Worm (Caenorhabditis elegans) whole organism, L3 larva: ENCODE measurements around the gene Y57A10B.7.

Experiments
- ZK546.5 ChIP-seq: sonication (generic microtip); optimal IDR thresholded peaks from 2 replicates; lab custom pipeline; 2017; ENCODE audit warnings: missing biosample characterization, missing genetic modification characterization
- ama-1 ChIP-seq: fragments of 150-350 bp; optimal IDR thresholded peaks from 2 replicates; lab custom pipeline; 2018
- ceh-82 ChIP-seq: fragments of 150-350 bp; optimal IDR thresholded peaks from 2 replicates; lab custom pipeline; 2014; ENCODE audit warnings: missing biosample characterization, missing genetic modification characterization
- egl-27 ChIP-seq: sonication (generic microtip); optimal IDR thresholded peaks from 4 replicates; lab custom pipeline; 2017; ENCODE audit warnings: missing biosample characterization, missing genetic modification reagents, missing genetic modification characterization
- fos-1 ChIP-seq: fragments of 150-350 bp; optimal IDR thresholded peaks from 2 replicates; lab custom pipeline; 2014; ENCODE audit warnings: missing biosample characterization, missing genetic modification characterization
- mdl-1 ChIP-seq: fragments of 150-350 bp; optimal IDR thresholded peaks from 2 replicates; lab custom pipeline; 2014; ENCODE audit warnings: missing biosample characterization, missing genetic modification characterization
- nhr-25 ChIP-seq: sonication (generic microtip); optimal IDR thresholded peaks from 2 replicates; lab custom pipeline; 2017; ENCODE audit warnings: missing biosample characterization, missing genetic modification characterization
- nhr-28 ChIP-seq: fragments of 150-350 bp; optimal IDR thresholded peaks from 2 replicates; lab custom pipeline; 2014; ENCODE audit warnings: missing biosample characterization, missing genetic modification characterization
- nhr-76 ChIP-seq: fragments of 150-350 bp; sonication (generic microtip); optimal IDR thresholded peaks from 5 replicates; lab custom pipeline; 2014; ENCODE audit warnings: missing biosample characterization, missing genetic modification characterization
- pha-4 ChIP-seq: fragments of 150-350 bp; optimal IDR thresholded peaks from 2 replicates; lab custom pipeline; 2014; ENCODE audit warnings: missing biosample characterization, missing genetic modification reagents, missing genetic modification characterization
- ztf-11 ChIP-seq: fragments of 150-350 bp; optimal IDR thresholded peaks from 2 replicates; lab custom pipeline; 2014; ENCODE audit warnings: missing biosample characterization, missing genetic modification characterization
- ztf-4 ChIP-seq: fragments of 150-350 bp; optimal IDR thresholded peaks from 2 replicates; lab custom pipeline; 2014; ENCODE audit warnings: missing biosample characterization, missing genetic modification characterization

DNA sequence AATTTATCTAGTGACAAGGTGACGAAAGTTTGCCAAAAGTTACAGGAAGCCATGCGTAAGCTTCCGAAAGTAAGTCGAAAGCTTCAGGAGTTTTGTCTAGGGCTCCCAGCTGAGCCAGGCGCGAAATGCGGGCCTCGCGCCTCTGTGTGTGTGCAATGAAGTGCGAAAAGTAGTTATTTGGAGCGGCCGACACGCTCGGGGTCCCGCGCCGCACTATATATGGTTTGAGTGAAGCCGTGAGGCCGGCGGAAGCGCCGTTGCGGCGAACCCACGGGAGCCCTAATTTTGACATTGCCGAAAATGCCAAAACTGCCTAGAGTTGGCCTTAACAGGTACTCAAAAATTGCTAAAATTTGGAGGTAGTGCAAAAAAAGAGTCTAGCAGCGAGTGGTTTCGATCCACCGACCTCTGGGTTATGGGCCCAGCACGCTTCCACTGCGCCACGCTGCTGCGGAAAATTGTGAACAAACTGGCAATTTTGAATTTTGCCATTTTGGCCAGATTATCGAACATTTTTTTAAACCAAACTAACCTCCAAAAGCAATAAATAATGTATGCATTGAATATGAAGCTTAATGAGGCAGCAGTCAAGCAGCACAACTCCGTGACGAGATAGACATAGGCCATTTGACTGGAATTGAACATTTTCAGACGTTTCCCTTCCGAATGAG, 41.7 kb upstream of the Y57A10B.7 start:
- TF ChIP-seq egl-27 (tag; lab: Kevin White, UChicago) (no peak), mdl-1 (tag; lab: Kevin White, UChicago) (no peak), ceh-82 (no peak), ama-1 (lab: Kevin White, UChicago) (no peak), fos-1 (tag; lab: Kevin White, UChicago) (no peak), nhr-28 (no peak), nhr-25 (tag; lab: Kevin White, UChicago) (no peak), ztf-11 (tag; lab: Kevin White, UChicago) (no peak), nhr-76 (tag; lab: Kevin White, UChicago) (no peak), pha-4 (tag; lab: Kevin White, UChicago) (no peak), ZK546.5 (tag; lab: Kevin White, UChicago) (no peak), ztf-4 (tag; lab: Kevin White, UChicago) (no peak)
